Fruit fly (Drosophila melanogaster): Measurements from ENCODE around the gene Ada.

Ada gene

dm6 chr3R:9033619-9034401 is 31.2 kb upstream of the Ada start (continued):
- TF ChIP-seq wdn (GFP tag; IDR thresholded peaks at IDR 0.05) (no peak), CG3163 (GFP tag; optimal IDR thresholded peaks at IDR 0.05) (peak; percentile 32), rib (GFP tag; IDR thresholded peaks at IDR 0.05) (peak; percentile 29; the same call in 1 of the 2 replicates), CG31365 (tag; optimal IDR thresholded peaks at IDR 0.05) (peak; percentile 10), Hsf (GFP tag; optimal IDR thresholded peaks at IDR 0.05) (peak; percentile 64), zen2 (GFP tag; IDR thresholded peaks at IDR 0.05; ENCODE audit: partially characterized antibody) (no peak), sisA (GFP tag; IDR thresholded peaks at IDR 0.05) (no peak), slp2 (GFP tag; optimal IDR thresholded peaks at IDR 0.05) (no peak), vnd (GFP tag; IDR thresholded peaks at IDR 0.05; ENCODE audit: partially characterized antibody) (no peak), CG5245 (GFP tag; optimal IDR thresholded peaks at IDR 0.05) (peak; percentile 38), CG12155 (GFP tag; optimal IDR thresholded peaks at IDR 0.05) (peak; percentile 69), CG3065 (GFP tag; optimal IDR thresholded peaks at IDR 0.05) (peak; percentile 56), Trl (optimal IDR thresholded peaks at IDR 0.05) (peak; percentile 94 to 97), Trl (GFP tag; optimal IDR thresholded peaks at IDR 0.05) (peak; percentile 47), Nf-YC (tag; optimal IDR thresholded peaks at IDR 0.05) (peak; percentile 86), lab (GFP tag; optimal IDR thresholded peaks at IDR 0.05) (peak; percentile 88), CG7271 (tag; optimal IDR thresholded peaks at IDR 0.05) (peak; percentile 36), Blimp-1 (GFP tag; optimal IDR thresholded peaks at IDR 0.05) (peak; percentile 73), Sin3A (optimal IDR thresholded peaks at IDR 0.05) (no peak), pnt (GFP tag; optimal IDR thresholded peaks at IDR 0.05) (no peak), Dad (GFP tag; optimal IDR thresholded peaks at IDR 0.05) (peak; percentile 47), Dbx (GFP tag; IDR thresholded peaks at IDR 0.05) (peak; percentile 68), Atf-2 (GFP tag; optimal IDR thresholded peaks at IDR 0.05) (peak; percentile 46), CG17186 (GFP tag; optimal IDR thresholded peaks at IDR 0.05) (peak; percentile 14), D19B (GFP tag; optimal IDR thresholded peaks at IDR 0.05) (peak; percentile 64), CG10274 (GFP tag; optimal IDR thresholded peaks at IDR 0.05) (peak; percentile 45), CG6854 (GFP tag; optimal IDR thresholded peaks at IDR 0.05) (peak; percentile 64), CG1832 (GFP tag; optimal IDR thresholded peaks at IDR 0.05) (no peak), CG10959 (GFP tag; IDR thresholded peaks at IDR 0.05) (no peak), sc (optimal IDR thresholded peaks at IDR 0.05) (no peak), sc (GFP tag; optimal IDR thresholded peaks at IDR 0.05) (peak; percentile 58), CG7963 (GFP tag; IDR thresholded peaks at IDR 0.05; ENCODE audit: partially characterized antibody) (no peak), Fer1 (GFP tag; optimal IDR thresholded peaks at IDR 0.05) (peak; percentile 90), Ada2b (GFP tag; IDR thresholded peaks at IDR 0.05) (0 out of 2 replicates have a peak, but pooled peaks have one; percentile 38), CG4404 (GFP tag; IDR thresholded peaks at IDR 0.05) (no peak; the same call in 1 of the 2 replicates), CG33557 (GFP tag; optimal IDR thresholded peaks at IDR 0.05) (peak; percentile 88), Gsc (GFP tag; IDR thresholded peaks at IDR 0.05) (no peak), CG18476 (GFP tag; optimal IDR thresholded peaks at IDR 0.05) (peak; percentile 61), sd (tag; optimal IDR thresholded peaks at IDR 0.05) (peak; percentile 76), lola (GFP tag; optimal IDR thresholded peaks at IDR 0.05) (peak in 1 of 3 experiments; percentile 92), CG2202 (tag; optimal IDR thresholded peaks at IDR 0.05) (peak; percentile 29), CG1792 (GFP tag; optimal IDR thresholded peaks at IDR 0.05) (no peak), knrl (GFP tag; IDR thresholded peaks at IDR 0.05; ENCODE audit: partially characterized antibody) (no peak), YL-1 (GFP tag; optimal IDR thresholded peaks at IDR 0.05) (peak; percentile 81), gsb-n (tag; optimal IDR thresholded peaks at IDR 0.05) (peak; percentile 80), CG6272 (GFP tag; IDR thresholded peaks at IDR 0.05) (no peak), Optix (GFP tag; IDR thresholded peaks at IDR 0.05) (no peak), scrt (GFP tag; optimal IDR thresholded peaks at IDR 0.05) (peak; percentile 82), Dip3 (GFP tag; optimal IDR thresholded peaks at IDR 0.05) (peak; percentile 20), Sry-δ (GFP tag; optimal IDR thresholded peaks at IDR 0.05) (no peak)
